Worm (Caenorhabditis elegans): ENCODE data around the gene Y7A5A.13.

Gene Y7A5A.13

ce11 chrX:15741852-15742251 lies 31.8 kb upstream of the Y7A5A.13 start:
- TF ChIP-seq lsy-2 (tag; optimal IDR thresholded peaks at IDR 0.05) = peak; percentile 51
- no peak for TF ChIP-seq mep-1 (tag; optimal IDR thresholded peaks at IDR 0.05)
- TF ChIP-seq nhr-12 (tag; optimal IDR thresholded peaks at IDR 0.05) = no peak
- TF ChIP-seq sptf-1 (tag; optimal IDR thresholded peaks at IDR 0.05) = peak; percentile 96
- peak; percentile 66 for TF ChIP-seq nhr-237 (tag; optimal IDR thresholded peaks at IDR 0.05)
- TF ChIP-seq nhr-28 (tag; optimal IDR thresholded peaks at IDR 0.05) = peak; percentile 2
- TF ChIP-seq flh-1 (GFP tag; optimal IDR thresholded peaks at IDR 0.05) = peak; percentile 81
- TF ChIP-seq bed-3 (GFP tag; optimal IDR thresholded peaks at IDR 0.05) = peak; percentile 88
- peak; percentile 90 for TF ChIP-seq cnd-1 (tag; optimal IDR thresholded peaks at IDR 0.05)
- TF ChIP-seq unc-120 (tag; optimal IDR thresholded peaks at IDR 0.05; ENCODE audit: poor library complexity, severe bottlenecking) = peak; percentile 78
- TF ChIP-seq drap-1 (GFP tag; optimal IDR thresholded peaks at IDR 0.05) = peak; percentile 94
- peak; percentile 35 for TF ChIP-seq unc-62 (GFP tag; optimal IDR thresholded peaks at IDR 0.05)
- no peak for TF ChIP-seq snpc-4 (tag; optimal IDR thresholded peaks at IDR 0.05)
- TF ChIP-seq mls-2 (tag; optimal IDR thresholded peaks at IDR 0.05) = peak; percentile 94
- peak; percentile 28 for TF ChIP-seq lin-13 (tag; optimal IDR thresholded peaks at IDR 0.05)
- TF ChIP-seq ceh-43 (GFP tag; optimal IDR thresholded peaks at IDR 0.05) = peak; percentile 85
- peak; percentile 79 for TF ChIP-seq sem-2 (GFP tag; optimal IDR thresholded peaks at IDR 0.05)
- no peak for TF ChIP-seq mab-5 (tag; optimal IDR thresholded peaks at IDR 0.05)
- TF ChIP-seq elt-1 (tag; optimal IDR thresholded peaks at IDR 0.05; ENCODE audit: borderline replicate concordance, insufficient read depth) = no peak
- TF ChIP-seq M03D4.4 (tag; optimal IDR thresholded peaks at IDR 0.05) = peak; percentile 92
- TF ChIP-seq tbx-8 (GFP tag; optimal IDR thresholded peaks at IDR 0.05) = peak; percentile 70
- TF ChIP-seq elt-3 (tag; optimal IDR thresholded peaks at IDR 0.05) = no peak
- TF ChIP-seq zip-8 (tag; optimal IDR thresholded peaks at IDR 0.05) = no peak
- no peak for TF ChIP-seq ceh-39 (tag; optimal IDR thresholded peaks at IDR 0.05)
- no peak for TF ChIP-seq unc-39 (tag; optimal IDR thresholded peaks at IDR 0.05)
- TF ChIP-seq hlh-1 (tag; optimal IDR thresholded peaks at IDR 0.05) = peak; percentile 20
- peak; percentile 85 for TF ChIP-seq ham-2 (GFP tag; optimal IDR thresholded peaks at IDR 0.05)
- peak; percentile 78 for TF ChIP-seq lin-32 (GFP tag; optimal IDR thresholded peaks at IDR 0.05)
- TF ChIP-seq pha-4 (tag; optimal IDR thresholded peaks at IDR 0.05) = peak; percentile 1
- peak; percentile 4 for TF ChIP-seq ztf-11 (tag; optimal IDR thresholded peaks at IDR 0.05)
- TF ChIP-seq ceh-83 (GFP tag; optimal IDR thresholded peaks at IDR 0.05) = peak; percentile 90
- TF ChIP-seq nhr-76 (tag; optimal IDR thresholded peaks at IDR 0.05) = no peak
- TF ChIP-seq blmp-1 (tag; optimal IDR thresholded peaks at IDR 0.05) = no peak
- no peak for TF ChIP-seq nhr-2 (tag; optimal IDR thresholded peaks at IDR 0.05)
- no peak for TF ChIP-seq ces-1 (GFP tag; optimal IDR thresholded peaks at IDR 0.05)

DNA sequence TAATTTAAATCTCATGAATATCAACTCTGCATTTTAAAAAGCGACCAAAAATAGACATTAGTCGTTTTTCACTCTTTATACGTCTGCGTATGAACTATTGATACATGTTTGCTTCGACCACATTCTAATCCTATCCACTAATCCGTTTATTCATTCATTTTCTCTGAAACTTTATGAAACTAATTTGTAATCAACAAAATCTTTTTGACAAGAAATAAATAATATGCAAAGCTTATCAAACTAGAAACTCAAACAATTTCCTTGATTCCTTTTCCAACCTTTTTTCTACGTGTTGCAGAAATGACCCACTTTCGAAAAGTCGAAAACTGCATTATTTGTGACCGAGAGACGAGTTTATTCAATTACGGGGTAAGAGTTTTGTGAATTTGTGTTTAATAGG lies 31.3 kb upstream of the Y7A5A.13 start, which contains the start of gene nhr-255:
nhr-255 (plus strand) TSS at position 301 of the 400 bp plus-strand sequence.
- TF ChIP-seq pha-4 (tag; optimal IDR thresholded peaks at IDR 0.05) = no peak
- TF ChIP-seq tbx-8 (GFP tag; optimal IDR thresholded peaks at IDR 0.05) = no peak
- peak; percentile 86 for TF ChIP-seq ces-1 (GFP tag; optimal IDR thresholded peaks at IDR 0.05)
- no peak for TF ChIP-seq ceh-83 (GFP tag; optimal IDR thresholded peaks at IDR 0.05)
- TF ChIP-seq ztf-11 (tag; optimal IDR thresholded peaks at IDR 0.05) = no peak
- TF ChIP-seq blmp-1 (tag; optimal IDR thresholded peaks at IDR 0.05) = no peak

DNA sequence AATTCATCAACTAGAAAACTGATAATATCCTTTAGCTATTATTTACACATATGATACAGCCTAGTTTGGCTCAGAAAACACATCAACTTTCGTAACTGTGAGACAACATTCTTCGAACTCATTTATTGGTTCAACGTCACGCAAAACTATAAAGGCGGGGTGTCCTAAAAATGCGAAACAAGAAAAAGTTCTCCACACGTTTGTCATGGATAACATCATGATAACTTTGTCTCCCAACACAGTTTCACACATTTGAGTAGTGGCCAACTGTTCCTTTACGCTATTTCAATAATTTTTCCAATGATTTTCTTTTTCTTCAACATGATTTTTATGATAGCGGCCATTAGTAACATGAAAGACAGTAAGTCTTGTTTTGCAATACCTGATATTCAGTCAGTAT lies 27.0 kb upstream of the Y7A5A.13 start, which contains the start of gene srxa-9:
srxa-9 (plus strand) TSS at position 301 of the 400 bp plus-strand sequence.
- no peak for TF ChIP-seq nhr-2 (tag; optimal IDR thresholded peaks at IDR 0.05)
- TF ChIP-seq unc-39 (tag; optimal IDR thresholded peaks at IDR 0.05) = no peak
- TF ChIP-seq sem-2 (GFP tag; optimal IDR thresholded peaks at IDR 0.05) = no peak
- TF ChIP-seq snpc-4 (tag; optimal IDR thresholded peaks at IDR 0.05) = no peak
- TF ChIP-seq lin-13 (tag; optimal IDR thresholded peaks at IDR 0.05) = no peak
- TF ChIP-seq elt-3 (tag; optimal IDR thresholded peaks at IDR 0.05) = no peak
- TF ChIP-seq drap-1 (GFP tag; optimal IDR thresholded peaks at IDR 0.05) = no peak
- TF ChIP-seq unc-120 (tag; optimal IDR thresholded peaks at IDR 0.05; ENCODE audit: poor library complexity, severe bottlenecking) = no peak
- no peak for TF ChIP-seq mep-1 (tag; optimal IDR thresholded peaks at IDR 0.05)

DNA sequence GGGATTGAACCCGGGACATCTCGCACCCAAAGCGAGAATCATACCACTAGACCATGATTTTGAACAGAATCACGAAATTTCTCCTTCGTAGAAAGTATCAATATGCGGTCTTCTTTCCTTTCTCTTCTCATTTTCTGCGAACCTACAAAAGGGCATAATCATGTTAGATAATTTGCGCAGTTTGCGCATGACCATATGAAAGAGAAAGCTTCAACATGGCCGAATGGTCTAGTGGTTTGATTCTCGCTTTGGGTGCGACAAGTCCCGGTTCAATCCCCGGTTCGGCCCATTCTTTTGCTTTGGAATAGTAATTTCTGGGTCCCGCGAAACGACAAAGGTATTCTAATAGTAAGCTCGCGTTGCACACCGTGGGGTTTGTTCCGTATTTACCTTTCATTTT lies 25.8 kb upstream of the Y7A5A.13 start:
- TF ChIP-seq flh-1 (GFP tag; optimal IDR thresholded peaks at IDR 0.05) (no peak), tbx-8 (GFP tag; optimal IDR thresholded peaks at IDR 0.05) (no peak), zip-8 (tag; optimal IDR thresholded peaks at IDR 0.05) (no peak), mep-1 (tag; optimal IDR thresholded peaks at IDR 0.05) (no peak), drap-1 (GFP tag; optimal IDR thresholded peaks at IDR 0.05) (peak; percentile 18), ceh-83 (GFP tag; optimal IDR thresholded peaks at IDR 0.05) (no peak)
